Worm (Caenorhabditis elegans) whole organism, mixed stage, embryonic: ENCODE results near the gene F02H6.6.

Source experiments
- M03D4.4 ChIP-seq: sonication (generic microtip); optimal IDR thresholded peaks from 2 replicates; lab custom pipeline; 2017; ENCODE audit warnings: mild to moderate bottlenecking, missing genetic modification characterization, missing compliant biosample characterization
- bed-3 ChIP-seq: fragments of 200-800 bp; sonication (Bioruptor generic); optimal IDR thresholded peaks from 3 replicates; lab custom pipeline; 2018; ENCODE audit warnings: mild to moderate bottlenecking, missing genetic modification characterization, moderate library complexity, missing compliant biosample characterization
- blmp-1 ChIP-seq: fragments of 150-350 bp; optimal IDR thresholded peaks from 2 replicates; lab custom pipeline; 2014; ENCODE audit warnings: missing biosample characterization, missing genetic modification characterization
- ceh-39 ChIP-seq: fragments of 150-350 bp; optimal IDR thresholded peaks from 2 replicates; lab custom pipeline; 2014; ENCODE audit warnings: missing biosample characterization, missing genetic modification characterization
- ceh-43 ChIP-seq: fragments of 200-800 bp; sonication (Bioruptor generic); optimal IDR thresholded peaks from 2 replicates; lab custom pipeline; 2018; ENCODE audit warnings: mild to moderate bottlenecking, missing genetic modification characterization, moderate library complexity, missing compliant biosample characterization
- ceh-83 ChIP-seq: fragments of 200-800 bp; sonication (Bioruptor generic); optimal IDR thresholded peaks from 2 replicates; lab custom pipeline; 2018; ENCODE audit warnings: mild to moderate bottlenecking, missing genetic modification characterization, missing compliant biosample characterization
- ces-1 ChIP-seq: fragments of 150-350 bp; optimal IDR thresholded peaks from 2 replicates; lab custom pipeline; 2014; ENCODE audit warnings: missing biosample characterization, missing genetic modification reagents, missing genetic modification characterization
- cnd-1 ChIP-seq: fragments of 200-800 bp; sonication (Bioruptor generic); optimal IDR thresholded peaks from 2 replicates; lab custom pipeline; 2018; ENCODE audit warnings: mild to moderate bottlenecking, missing genetic modification characterization, missing compliant biosample characterization
- drap-1 ChIP-seq: fragments of 200-800 bp; sonication (Bioruptor generic); optimal IDR thresholded peaks from 3 replicates; lab custom pipeline; 2018; ENCODE audit warnings: mild to moderate bottlenecking, missing genetic modification characterization, missing compliant biosample characterization
- elt-1 ChIP-seq: sonication (generic microtip); optimal IDR thresholded peaks from 2 replicates; lab custom pipeline; 2017; ENCODE audit warnings: missing genetic modification characterization, mild to moderate bottlenecking, missing compliant biosample characterization, antibody characterized with exemption, moderate library complexity, borderline replicate concordance; ENCODE audit not compliant: insufficient read depth
- elt-3 ChIP-seq: fragments of 150-350 bp; optimal IDR thresholded peaks from 2 replicates; lab custom pipeline; 2014; ENCODE audit warnings: missing biosample characterization, missing genetic modification characterization
- ham-2 ChIP-seq: fragments of 200-800 bp; sonication (Bioruptor generic); optimal IDR thresholded peaks from 2 replicates; lab custom pipeline; 2018; ENCODE audit warnings: mild to moderate bottlenecking, missing genetic modification characterization, missing compliant biosample characterization
- hlh-1 ChIP-seq: fragments of 150-350 bp; optimal IDR thresholded peaks from 2 replicates; lab custom pipeline; 2014; ENCODE audit warnings: missing biosample characterization, missing genetic modification reagents, missing genetic modification characterization
- lin-13 ChIP-seq: fragments of 150-350 bp; optimal IDR thresholded peaks from 2 replicates; lab custom pipeline; 2014; ENCODE audit warnings: missing biosample characterization, missing genetic modification characterization
- lin-32 ChIP-seq: fragments of 200-800 bp; sonication (Bioruptor generic); optimal IDR thresholded peaks from 2 replicates; lab custom pipeline; 2018; ENCODE audit warnings: mild to moderate bottlenecking, missing genetic modification characterization, missing compliant biosample characterization
- lsy-2 ChIP-seq: fragments of 150-350 bp; optimal IDR thresholded peaks from 2 replicates; lab custom pipeline; 2014; ENCODE audit warnings: missing biosample characterization, missing genetic modification characterization
- mab-5 ChIP-seq: fragments of 150-350 bp; optimal IDR thresholded peaks from 2 replicates; lab custom pipeline; 2014; ENCODE audit warnings: missing biosample characterization, missing genetic modification characterization
- mep-1 ChIP-seq: fragments of 150-350 bp; optimal IDR thresholded peaks from 2 replicates; lab custom pipeline; 2017; ENCODE audit warnings: missing biosample characterization, missing genetic modification reagents, missing genetic modification characterization, inconsistent platforms
- nhr-12 ChIP-seq: fragments of 150-350 bp; optimal IDR thresholded peaks from 2 replicates; lab custom pipeline; 2014; ENCODE audit warnings: missing biosample characterization, missing genetic modification characterization
- nhr-28 ChIP-seq: fragments of 150-350 bp; optimal IDR thresholded peaks from 2 replicates; lab custom pipeline; 2014; ENCODE audit warnings: missing biosample characterization, missing genetic modification characterization
- nhr-76 ChIP-seq: sonication (generic microtip); optimal IDR thresholded peaks from 2 replicates; lab custom pipeline; 2017; ENCODE audit warnings: missing biosample characterization, missing genetic modification characterization
- pha-4 ChIP-seq: fragments of 150-350 bp; optimal IDR thresholded peaks from 2 replicates; lab custom pipeline; 2018; ENCODE audit warnings: missing biosample characterization, missing genetic modification reagents, missing genetic modification characterization
- sem-2 ChIP-seq: fragments of 200-800 bp; sonication (Bioruptor generic); optimal IDR thresholded peaks from 2 replicates; lab custom pipeline; 2018; ENCODE audit warnings: mild to moderate bottlenecking, missing genetic modification characterization, missing compliant biosample characterization
- snpc-4 ChIP-seq: fragments of 150-350 bp; optimal IDR thresholded peaks from 2 replicates; lab custom pipeline; 2014; ENCODE audit warnings: missing biosample characterization, missing genetic modification characterization
- sptf-1 ChIP-seq: sonication (generic microtip); optimal IDR thresholded peaks from 2 replicates; lab custom pipeline; 2017; ENCODE audit warnings: mild to moderate bottlenecking, missing genetic modification characterization, moderate library complexity, missing compliant biosample characterization
- tbx-8 ChIP-seq: fragments of 200-800 bp; sonication (Bioruptor generic); optimal IDR thresholded peaks from 2 replicates; lab custom pipeline; 2018; ENCODE audit warnings: mild to moderate bottlenecking, missing genetic modification characterization, moderate library complexity, missing compliant biosample characterization
- unc-120 ChIP-seq: sonication (generic microtip); optimal IDR thresholded peaks from 2 replicates; lab custom pipeline; 2017; ENCODE audit warnings: missing genetic modification characterization, missing compliant biosample characterization; ENCODE audit not compliant: poor library complexity, severe bottlenecking
- unc-39 ChIP-seq: fragments of 150-350 bp; optimal IDR thresholded peaks from 2 replicates; lab custom pipeline; 2014; ENCODE audit warnings: missing biosample characterization, missing genetic modification characterization
- unc-62 ChIP-seq: fragments of 150-350 bp; optimal IDR thresholded peaks from 2 replicates; lab custom pipeline; 2014; ENCODE audit warnings: missing biosample characterization, missing genetic modification reagents, missing genetic modification characterization
- zip-8 ChIP-seq: fragments of 150-350 bp; optimal IDR thresholded peaks from 2 replicates; lab custom pipeline; 2014; ENCODE audit warnings: missing biosample characterization, missing genetic modification characterization
- ztf-11 ChIP-seq: fragments of 150-350 bp; optimal IDR thresholded peaks from 2 replicates; lab custom pipeline; 2014; ENCODE audit warnings: missing biosample characterization, missing genetic modification characterization

F02H6.6 gene

ce11 chrIV:14230799-14231198 is at the start of gene F02H6.6:
F02H6.6 (minus strand) TSS chrIV:14230899.
- TF ChIP-seq lin-13 (no peak), elt-3 (no peak), nhr-28 (tag; lab: Kevin White, UChicago) (no peak), unc-39 (tag; lab: Kevin White, UChicago) (no peak), ces-1 (no peak), nhr-76 (tag; lab: Kevin White, UChicago) (no peak), nhr-12 (tag; lab: Kevin White, UChicago) (no peak), mab-5 (no peak), zip-8 (tag; lab: Kevin White, UChicago) (no peak), ham-2 (no peak), mep-1 (no peak), drap-1 (GFP tag; lab: Kevin White, UChicago) (no peak), ceh-43 (GFP tag; lab: Kevin White, UChicago) (no peak), unc-120 (no peak)

ce11 chrIV:14276773-14277388 is 46.2 kb upstream of the F02H6.6 start:
- TF ChIP-seq sem-2: no peak
- TF ChIP-seq ztf-11: no peak
- TF ChIP-seq ceh-39 (tag; lab: Kevin White, UChicago): no peak
- no peak for TF ChIP-seq snpc-4
- TF ChIP-seq zip-8 (tag; lab: Kevin White, UChicago): no peak
- no peak for TF ChIP-seq ceh-43 (GFP tag; lab: Kevin White, UChicago)
- no peak for TF ChIP-seq tbx-8 (GFP tag; lab: Kevin White, UChicago)
- no peak for TF ChIP-seq drap-1 (GFP tag; lab: Kevin White, UChicago)
- TF ChIP-seq hlh-1: no peak

- TF ChIP-seq zip-8 (tag; lab: Kevin White, UChicago): no peak
- TF ChIP-seq M03D4.4: no peak
- TF ChIP-seq elt-1 (tag; lab: Kevin White, UChicago): no peak
- TF ChIP-seq unc-120: no peak
- TF ChIP-seq unc-39 (tag; lab: Kevin White, UChicago): no peak
- no peak for TF ChIP-seq nhr-28 (tag; lab: Kevin White, UChicago)
- no peak for TF ChIP-seq unc-62 (GFP tag; lab: Kevin White, UChicago)
- no peak for TF ChIP-seq mep-1
- no peak for TF ChIP-seq bed-3 (GFP tag; lab: Kevin White, UChicago)
- no peak for TF ChIP-seq ztf-11
- no peak for TF ChIP-seq cnd-1
- no peak for TF ChIP-seq nhr-12 (tag; lab: Kevin White, UChicago)
- no peak for TF ChIP-seq pha-4 (tag; lab: Kevin White, UChicago)
- no peak for TF ChIP-seq ceh-43 (GFP tag; lab: Kevin White, UChicago)
- no peak for TF ChIP-seq mab-5
- TF ChIP-seq ceh-83 (GFP tag; lab: Kevin White, UChicago): no peak
- no peak for TF ChIP-seq hlh-1
- no peak for TF ChIP-seq nhr-76 (tag; lab: Kevin White, UChicago)
These were observed 45.5 kb upstream of the F02H6.6 start, which contains the start of gene ilcr-1 for ce11 chrIV:14276160-14276559. ilcr-1 (plus strand) TSS chrIV:14276460.

ce11 chrIV:14274834-14275233 is 44.1 kb upstream of the F02H6.6 start:
- no peak for TF ChIP-seq unc-62 (GFP tag; lab: Kevin White, UChicago)
- no peak for TF ChIP-seq bed-3 (GFP tag; lab: Kevin White, UChicago)
- TF ChIP-seq hlh-1: no peak
- TF ChIP-seq sptf-1 (tag; lab: Kevin White, UChicago): no peak
- no peak for TF ChIP-seq lin-32 (GFP tag; lab: Kevin White, UChicago)

ce11 chrIV:14272561-14272960 is 41.9 kb upstream of the F02H6.6 start:
- TF ChIP-seq mep-1 (peak; percentile 31), blmp-1 (no peak)

ce11 chrIV:14269932-14270331 is 39.2 kb upstream of the F02H6.6 start:
- TF ChIP-seq mab-5 (no peak), lin-13 (no peak), zip-8 (tag; lab: Kevin White, UChicago) (no peak), drap-1 (GFP tag; lab: Kevin White, UChicago) (no peak), lsy-2 (tag; lab: Kevin White, UChicago) (no peak), nhr-76 (tag; lab: Kevin White, UChicago) (no peak), snpc-4 (no peak), elt-1 (tag; lab: Kevin White, UChicago) (no peak), unc-39 (tag; lab: Kevin White, UChicago) (no peak), unc-62 (GFP tag; lab: Kevin White, UChicago) (no peak), lin-32 (GFP tag; lab: Kevin White, UChicago) (no peak)
